Worm (Caenorhabditis elegans) whole organism, L3 larva: Measurements from ENCODE around the gene F35D11.4.

Experiments used
- aly-2 ChIP-seq: fragments of 150-350 bp; optimal IDR thresholded peaks from 2 replicates; lab custom pipeline; 2014; ENCODE audit warnings: missing biosample characterization, missing genetic modification characterization
- egl-27 ChIP-seq: sonication (generic microtip); optimal IDR thresholded peaks from 4 replicates; lab custom pipeline; 2017; ENCODE audit warnings: missing biosample characterization, missing genetic modification reagents, missing genetic modification characterization
- eor-1 ChIP-seq, 2 experiments: fragments of 150-350 bp; optimal IDR thresholded peaks; 2 replicates each; lab custom pipeline; 2014 to 2018; ENCODE audit warnings: missing biosample characterization in 2 of 2, missing genetic modification characterization in 2 of 2
- fkh-10 ChIP-seq: sonication (generic microtip); optimal IDR thresholded peaks from 2 replicates; lab custom pipeline; 2017; ENCODE audit warnings: missing biosample characterization, missing genetic modification reagents, missing genetic modification characterization
- zag-1 ChIP-seq: fragments of 150-350 bp; optimal IDR thresholded peaks from 2 replicates; lab custom pipeline; 2014; ENCODE audit warnings: missing biosample characterization, missing genetic modification characterization

ce11 chrII:4583203-4583912, 19.9 kb upstream of the F35D11.4 start:
- no peak for TF ChIP-seq aly-2 (tag; lab: Kevin White, UChicago)
- TF ChIP-seq fkh-10 (GFP tag; lab: Kevin White, UChicago) = no peak
- no peak for TF ChIP-seq egl-27
- TF ChIP-seq zag-1 (tag; lab: Kevin White, UChicago) = no peak
- TF ChIP-seq eor-1 (tag; optimal IDR thresholded peaks at IDR 0.05; lab: Kevin White, UChicago) = no peak
